Worm (Caenorhabditis elegans) whole organism, early embryonic: ENCODE data around the gene acs-4.

ENCODE experiments used
- B0310.2 ChIP-seq: sonication (generic microtip); optimal IDR thresholded peaks from 2 replicates; lab custom pipeline; 2016; ENCODE audit warnings: mild to moderate bottlenecking, missing genetic modification characterization, missing compliant biosample characterization
- F13C5.2 ChIP-seq: sonication (generic microtip); optimal IDR thresholded peaks from 2 replicates; lab custom pipeline; 2017; ENCODE audit warnings: mild to moderate bottlenecking, missing genetic modification characterization, inconsistent platforms, missing compliant biosample characterization
- aly-1 ChIP-seq: sonication (generic microtip); optimal IDR thresholded peaks from 2 replicates; lab custom pipeline; 2016; ENCODE audit warnings: missing genetic modification characterization, missing compliant biosample characterization
- ama-1 ChIP-seq: fragments of 150-350 bp; optimal IDR thresholded peaks from 2 replicates; lab custom pipeline; 2014
- ceh-13 ChIP-seq: fragments of 200-800 bp; sonication (Bioruptor generic); optimal IDR thresholded peaks from 2 replicates; lab custom pipeline; 2018; ENCODE audit warnings: mild to moderate bottlenecking, missing genetic modification characterization, missing compliant biosample characterization
- ceh-36 ChIP-seq: sonication (generic microtip); optimal IDR thresholded peaks from 2 replicates; lab custom pipeline; 2016; ENCODE audit warnings: missing genetic modification characterization, inconsistent platforms, missing compliant biosample characterization
- ets-7 ChIP-seq: sonication (generic microtip); optimal IDR thresholded peaks from 2 replicates; lab custom pipeline; 2016; ENCODE audit warnings: missing genotype, missing genetic modification characterization, missing compliant biosample characterization
- flt-1 ChIP-seq: fragments of 200-800 bp; sonication (Bioruptor generic); IDR thresholded peaks from 2 replicates; pipeline ENCODE4 v1.3.6; 2022; ENCODE audit warnings: missing genetic modification characterization, missing compliant biosample characterization
- hmbx-1 ChIP-seq: sonication (generic microtip); optimal IDR thresholded peaks from 2 replicates; lab custom pipeline; 2016; ENCODE audit warnings: mild to moderate bottlenecking, missing genetic modification characterization, missing compliant biosample characterization
- hmg-4 ChIP-seq: fragments of 200-800 bp; sonication (Bioruptor generic); optimal IDR thresholded peaks from 2 replicates; lab custom pipeline; 2018; ENCODE audit warnings: mild to moderate bottlenecking, missing genetic modification characterization, missing compliant biosample characterization
- hnd-1 ChIP-seq: sonication (generic microtip); optimal IDR thresholded peaks from 2 replicates; lab custom pipeline; 2016; ENCODE audit warnings: missing genetic modification characterization, missing compliant biosample characterization
- pes-1 ChIP-seq: fragments of 200-800 bp; sonication (Bioruptor generic); IDR thresholded peaks from 2 replicates; pipeline ENCODE4 v1.3.6; 2022; ENCODE audit warnings: missing genetic modification reagents, missing genetic modification characterization, missing compliant biosample characterization
- scrt-1 ChIP-seq: fragments of 200-800 bp; sonication (Bioruptor generic); IDR thresholded peaks from 2 replicates; pipeline ENCODE4 v1.3.6; 2022; ENCODE audit warnings: missing genetic modification characterization, missing compliant biosample characterization
- sea-1 ChIP-seq: fragments of 200-800 bp; sonication (Bioruptor generic); conservative IDR thresholded peaks from 2 replicates; pipeline ENCODE4 v1.3.6; 2022; ENCODE audit warnings: missing genetic modification characterization, missing compliant biosample characterization
- tbx-11 ChIP-seq: fragments of 200-800 bp; sonication (Bioruptor generic); IDR thresholded peaks from 2 replicates; pipeline ENCODE4 v1.3.6; 2022; ENCODE audit warnings: missing genetic modification characterization, missing compliant biosample characterization
- tbx-37 ChIP-seq: fragments of 200-800 bp; sonication (Bioruptor generic); conservative IDR thresholded peaks from 2 replicates; pipeline ENCODE4 v1.3.6; 2022; ENCODE audit warnings: missing genetic modification reagents, missing genetic modification characterization, missing compliant biosample characterization
- tra-4 ChIP-seq: sonication (generic microtip); optimal IDR thresholded peaks from 2 replicates; lab custom pipeline; 2017; ENCODE audit warnings: missing genetic modification characterization, missing compliant biosample characterization

Gene acs-4

ce11 chrIII:7203130-7203775 lies 35.6 kb downstream of the acs-4 start:
- no peak for TF ChIP-seq B0310.2 (tag; lab: Kevin White, UChicago)
- TF ChIP-seq pes-1 (GFP tag; lab: Robert Waterston, UW): no peak
- TF ChIP-seq hmbx-1 (tag; lab: Kevin White, UChicago): no peak
- TF ChIP-seq hnd-1 (tag; lab: Kevin White, UChicago): no peak
- no peak for TF ChIP-seq ama-1 (lab: Kevin White, UChicago)
- no peak for TF ChIP-seq ceh-36 (tag; lab: Kevin White, UChicago)
- TF ChIP-seq tbx-11 (GFP tag; lab: Robert Waterston, UW): no peak
- no peak for TF ChIP-seq aly-1 (tag; lab: Kevin White, UChicago)
- TF ChIP-seq scrt-1: no peak
- no peak for TF ChIP-seq flt-1 (GFP tag; lab: Robert Waterston, UW)
- TF ChIP-seq ets-7 (tag; lab: Kevin White, UChicago): no peak
- no peak for TF ChIP-seq hmg-4 (GFP tag; lab: Kevin White, UChicago)

ce11 chrIII:7207903-7208497 lies 40.4 kb downstream of the acs-4 start, which contains the start of gene rpl-6:
TSS of gene rpl-6 (plus strand) at chrIII:7208447.
- TF ChIP-seq F13C5.2 (peak; percentile 69), aly-1 (tag; lab: Kevin White, UChicago) (no peak), ama-1 (lab: Kevin White, UChicago) (no peak)

ce11 chrIII:7209721-7210120 lies 42.1 kb downstream of the acs-4 start, which contains the start of gene R151.2:
TSS of gene R151.2 (plus strand) at chrIII:7209967.
- no peak for TF ChIP-seq ama-1 (lab: Kevin White, UChicago)

- TF ChIP-seq flt-1 (GFP tag; lab: Robert Waterston, UW) (no peak), sea-1 (GFP tag; lab: Robert Waterston, UW) (no peak), pes-1 (GFP tag; lab: Robert Waterston, UW) (no peak), F13C5.2 (no peak), tbx-11 (GFP tag; lab: Robert Waterston, UW) (no peak), hnd-1 (tag; lab: Kevin White, UChicago) (no peak), ceh-13 (GFP tag; lab: Kevin White, UChicago) (no peak), hmbx-1 (tag; lab: Kevin White, UChicago) (no peak), ets-7 (tag; lab: Kevin White, UChicago) (no peak), B0310.2 (tag; lab: Kevin White, UChicago) (no peak)
These were observed 42.8 kb downstream of the acs-4 start for ce11 chrIII:7210486-7210885.

- TF ChIP-seq hnd-1 (tag; lab: Kevin White, UChicago) (no peak), scrt-1 (no peak), B0310.2 (tag; lab: Kevin White, UChicago) (no peak), tra-4 (tag; lab: Kevin White, UChicago) (no peak), aly-1 (tag; lab: Kevin White, UChicago) (no peak), hmbx-1 (tag; lab: Kevin White, UChicago) (no peak), hmg-4 (GFP tag; lab: Kevin White, UChicago) (no peak), tbx-11 (GFP tag; lab: Robert Waterston, UW) (no peak), pes-1 (GFP tag; lab: Robert Waterston, UW) (no peak), ceh-36 (tag; lab: Kevin White, UChicago) (no peak)
These were observed 44.4 kb downstream of the acs-4 start for ce11 chrIII:7212028-7212427.

- TF ChIP-seq hmbx-1 (tag; lab: Kevin White, UChicago): no peak
These were observed 47.9 kb downstream of the acs-4 start for ce11 chrIII:7215532-7215931.

ce11 chrIII:7216226-7216625 lies 48.6 kb downstream of the acs-4 start, which contains the start of gene R151.1:
TSS of gene R151.1 (plus strand) at chrIII:7216526.
- TF ChIP-seq hnd-1 (tag; lab: Kevin White, UChicago) (no peak), ama-1 (lab: Kevin White, UChicago) (no peak), pes-1 (GFP tag; lab: Robert Waterston, UW) (no peak)

- TF ChIP-seq F13C5.2: no peak
- TF ChIP-seq flt-1 (GFP tag; lab: Robert Waterston, UW): no peak
- no peak for TF ChIP-seq hnd-1 (tag; lab: Kevin White, UChicago)
- TF ChIP-seq ceh-36 (tag; lab: Kevin White, UChicago): no peak
- TF ChIP-seq tra-4 (tag; lab: Kevin White, UChicago): no peak
- no peak for TF ChIP-seq ceh-13 (GFP tag; lab: Kevin White, UChicago)
- no peak for TF ChIP-seq sea-1 (GFP tag; lab: Robert Waterston, UW)
- no peak for TF ChIP-seq ama-1 (lab: Kevin White, UChicago)
- no peak for TF ChIP-seq hmbx-1 (tag; lab: Kevin White, UChicago)
- no peak for TF ChIP-seq aly-1 (tag; lab: Kevin White, UChicago)
- no peak for TF ChIP-seq ets-7 (tag; lab: Kevin White, UChicago)
- no peak for TF ChIP-seq B0310.2 (tag; lab: Kevin White, UChicago)
- no peak for TF ChIP-seq scrt-1
- TF ChIP-seq pes-1 (GFP tag; lab: Robert Waterston, UW): no peak
- TF ChIP-seq tbx-11 (GFP tag; lab: Robert Waterston, UW): no peak
- TF ChIP-seq tbx-37 (GFP tag; lab: Robert Waterston, UW): no peak
- TF ChIP-seq hmg-4 (GFP tag; lab: Kevin White, UChicago): no peak
These were observed 49.4 kb downstream of the acs-4 start for ce11 chrIII:7216924-7217521.
